Worm (Caenorhabditis elegans) whole organism, L2 larva: ENCODE data around the gene sri-39.
A peak's percentile ranks its signal among the peaks of the same experiment; 100 is the strongest.

Source experiments
- C34F6.9 ChIP-seq: fragments of 150-350 bp; optimal IDR thresholded peaks from 2 replicates; lab custom pipeline; 2014; ENCODE audit warnings: missing biosample characterization, missing genetic modification characterization
- F13H6.1 ChIP-seq: sonication (generic microtip); optimal IDR thresholded peaks from 2 replicates; lab custom pipeline; 2016; ENCODE audit warnings: missing genetic modification characterization, missing compliant biosample characterization
- R02D3.7 ChIP-seq: fragments of 150-350 bp; optimal IDR thresholded peaks from 2 replicates; lab custom pipeline; 2014; ENCODE audit warnings: missing biosample characterization, missing genetic modification characterization
- ZK546.5 ChIP-seq: sonication (generic microtip); optimal IDR thresholded peaks from 2 replicates; lab custom pipeline; 2017; ENCODE audit warnings: missing biosample characterization, missing genetic modification characterization
- alr-1 ChIP-seq: fragments of 150-350 bp; optimal IDR thresholded peaks from 2 replicates; lab custom pipeline; 2014; ENCODE audit warnings: missing biosample characterization, missing genetic modification characterization
- ama-1 ChIP-seq: fragments of 150-350 bp; optimal IDR thresholded peaks from 2 replicates; lab custom pipeline; 2018; ENCODE audit warnings: inconsistent platforms
- blmp-1 ChIP-seq: sonication (generic microtip); optimal IDR thresholded peaks from 2 replicates; lab custom pipeline; 2017; ENCODE audit warnings: missing genetic modification characterization, mild to moderate bottlenecking, missing compliant biosample characterization, antibody characterized with exemption, moderate library complexity; ENCODE audit not compliant: insufficient read depth
- ceh-16 ChIP-seq: fragments of 150-350 bp; optimal IDR thresholded peaks from 2 replicates; lab custom pipeline; 2014; ENCODE audit warnings: missing biosample characterization, missing genetic modification characterization
- ceh-82 ChIP-seq: fragments of 150-350 bp; optimal IDR thresholded peaks from 2 replicates; lab custom pipeline; 2014; ENCODE audit warnings: missing biosample characterization, missing genetic modification characterization
- crh-2 ChIP-seq: sonication (generic microtip); optimal IDR thresholded peaks from 2 replicates; lab custom pipeline; 2017; ENCODE audit warnings: missing biosample characterization, missing genetic modification characterization
- dmd-4 ChIP-seq: sonication (generic microtip); optimal IDR thresholded peaks from 2 replicates; lab custom pipeline; 2017; ENCODE audit warnings: missing biosample characterization, missing genetic modification characterization
- egl-27 ChIP-seq: sonication (generic microtip); optimal IDR thresholded peaks from 3 replicates; lab custom pipeline; 2017; ENCODE audit warnings: missing biosample characterization, missing genetic modification reagents, missing genetic modification characterization
- elt-1 ChIP-seq: fragments of 150-350 bp; optimal IDR thresholded peaks from 2 replicates; lab custom pipeline; 2014; ENCODE audit warnings: missing biosample characterization, missing genetic modification characterization
- elt-3 ChIP-seq: sonication (generic microtip); optimal IDR thresholded peaks from 2 replicates; lab custom pipeline; 2017; ENCODE audit warnings: missing biosample characterization, missing genetic modification characterization
- fos-1 ChIP-seq: fragments of 150-350 bp; optimal IDR thresholded peaks from 2 replicates; lab custom pipeline; 2014; ENCODE audit warnings: missing biosample characterization, missing genetic modification characterization
- gmeb-1 ChIP-seq: fragments of 150-350 bp; optimal IDR thresholded peaks from 2 replicates; lab custom pipeline; 2014; ENCODE audit warnings: missing biosample characterization, missing genetic modification characterization
- lin-11 ChIP-seq: fragments of 150-350 bp; sonication (generic microtip); optimal IDR thresholded peaks from 2 replicates; lab custom pipeline; 2014; ENCODE audit warnings: missing biosample characterization, missing genetic modification characterization, inconsistent platforms, mixed read lengths
- lin-13 ChIP-seq: fragments of 150-350 bp; optimal IDR thresholded peaks from 2 replicates; lab custom pipeline; 2014; ENCODE audit warnings: missing biosample characterization, missing genetic modification reagents, missing genetic modification characterization
- lsy-2 ChIP-seq, 2 experiments: fragments of 150-350 bp in 1 of 2; sonication (generic microtip) in 1 of 2; optimal IDR thresholded peaks; 2 replicates each; lab custom pipeline; 2014 to 2017; ENCODE audit warnings: missing biosample characterization in 2 of 2, missing genetic modification characterization in 2 of 2
- mab-5 ChIP-seq: fragments of 150-350 bp; optimal IDR thresholded peaks from 2 replicates; lab custom pipeline; 2014; ENCODE audit warnings: missing biosample characterization, missing genetic modification characterization
- mdl-1 ChIP-seq, 2 experiments: fragments of 150-350 bp in 1 of 2; sonication (generic microtip) in 1 of 2; optimal IDR thresholded peaks; 2 replicates each; lab custom pipeline; 2017; ENCODE audit warnings: missing biosample characterization in 2 of 2, missing genetic modification characterization in 2 of 2
- nhr-10 ChIP-seq: sonication (generic microtip); optimal IDR thresholded peaks from 2 replicates; lab custom pipeline; 2017; ENCODE audit warnings: missing biosample characterization, missing genetic modification characterization
- nhr-11 ChIP-seq: fragments of 150-350 bp; optimal IDR thresholded peaks from 2 replicates; lab custom pipeline; 2014; ENCODE audit warnings: missing biosample characterization, missing genetic modification characterization
- nhr-12 ChIP-seq: fragments of 150-350 bp; optimal IDR thresholded peaks from 2 replicates; lab custom pipeline; 2014; ENCODE audit warnings: missing biosample characterization, missing genetic modification characterization
- nhr-129 ChIP-seq: fragments of 150-350 bp; optimal IDR thresholded peaks from 2 replicates; lab custom pipeline; 2014; ENCODE audit warnings: missing biosample characterization, missing genetic modification characterization
- nhr-21 ChIP-seq: fragments of 150-350 bp; optimal IDR thresholded peaks from 2 replicates; lab custom pipeline; 2014; ENCODE audit warnings: missing biosample characterization, missing genetic modification characterization
- nhr-237 ChIP-seq: fragments of 150-350 bp; optimal IDR thresholded peaks from 2 replicates; lab custom pipeline; 2014; ENCODE audit warnings: missing biosample characterization, missing genetic modification characterization
- nhr-25 ChIP-seq: fragments of 150-350 bp; sonication (generic microtip); optimal IDR thresholded peaks from 3 replicates; lab custom pipeline; 2014; ENCODE audit warnings: missing biosample characterization, missing genetic modification characterization
- nhr-6 ChIP-seq: fragments of 150-350 bp; optimal IDR thresholded peaks from 2 replicates; lab custom pipeline; 2014; ENCODE audit warnings: missing biosample characterization, missing genetic modification characterization
- nhr-77 ChIP-seq: fragments of 150-350 bp; optimal IDR thresholded peaks from 2 replicates; lab custom pipeline; 2014; ENCODE audit warnings: missing biosample characterization, missing genetic modification characterization
- peb-1 ChIP-seq: fragments of 150-350 bp; optimal IDR thresholded peaks from 2 replicates; lab custom pipeline; 2014; ENCODE audit warnings: missing biosample characterization, missing genetic modification characterization
- sem-4 ChIP-seq: fragments of 150-350 bp; optimal IDR thresholded peaks from 2 replicates; lab custom pipeline; 2014; ENCODE audit warnings: missing biosample characterization, missing genetic modification reagents, missing genetic modification characterization
- sma-3 ChIP-seq: sonication (generic microtip); optimal IDR thresholded peaks from 2 replicates; lab custom pipeline; 2016; ENCODE audit warnings: missing genetic modification reagents, missing genetic modification characterization, missing compliant biosample characterization
- snpc-4 ChIP-seq: fragments of 150-350 bp; optimal IDR thresholded peaks from 2 replicates; lab custom pipeline; 2014; ENCODE audit warnings: missing biosample characterization, missing genetic modification characterization
- unc-39 ChIP-seq: fragments of 150-350 bp; optimal IDR thresholded peaks from 2 replicates; lab custom pipeline; 2014; ENCODE audit warnings: missing biosample characterization, missing genetic modification characterization
- unc-55 ChIP-seq: fragments of 150-350 bp; sonication (generic microtip); optimal IDR thresholded peaks from 3 replicates; lab custom pipeline; 2014; ENCODE audit warnings: missing biosample characterization, missing genetic modification reagents, missing genetic modification characterization
- unc-62 ChIP-seq: fragments of 150-350 bp; optimal IDR thresholded peaks from 2 replicates; lab custom pipeline; 2014; ENCODE audit warnings: missing biosample characterization, missing genetic modification reagents, missing genetic modification characterization
- zag-1 ChIP-seq: fragments of 150-350 bp; optimal IDR thresholded peaks from 2 replicates; lab custom pipeline; 2014; ENCODE audit warnings: missing biosample characterization, missing genetic modification characterization
- ztf-11 ChIP-seq: sonication (generic microtip); optimal IDR thresholded peaks from 2 replicates; lab custom pipeline; 2017; ENCODE audit warnings: missing biosample characterization, missing genetic modification characterization
- ztf-4 ChIP-seq: fragments of 150-350 bp; optimal IDR thresholded peaks from 2 replicates; lab custom pipeline; 2014; ENCODE audit warnings: missing biosample characterization, missing genetic modification characterization

Gene sri-39

ce11 chrII:2563973-2564372, 23.3 kb upstream of the sri-39 start, which contains the start of gene nep-18:
Gene nep-18 (minus strand): TSS chrII:2564073.
- TF ChIP-seq ceh-82 (no peak), nhr-25 (tag; lab: Kevin White, UChicago) (no peak)

ce11 chrII:2564899-2565298, 22.4 kb upstream of the sri-39 start, which contains the start of gene usp-39:
Gene usp-39 (plus strand): TSS chrII:2565275.
- peak; percentile 94 for TF ChIP-seq unc-55 (GFP tag; lab: Kevin White, UChicago)
- TF ChIP-seq lin-11 (tag; lab: Kevin White, UChicago) = no peak
- no peak for TF ChIP-seq nhr-129 (tag; lab: Kevin White, UChicago)
- TF ChIP-seq lsy-2 (tag; optimal IDR thresholded peaks at IDR 0.05; lab: Kevin White, UChicago) = peak; percentile 84 to 93
- TF ChIP-seq lin-13 (GFP tag; lab: Kevin White, UChicago) = peak; percentile 88
- TF ChIP-seq ZK546.5 = peak; percentile 30
- peak; percentile 82 for TF ChIP-seq crh-2
- peak; percentile 6 for TF ChIP-seq R02D3.7 (tag; lab: Kevin White, UChicago)
- TF ChIP-seq ceh-16 = peak; percentile 4
- peak; percentile 32 for TF ChIP-seq egl-27
- TF ChIP-seq snpc-4 (tag; lab: Kevin White, UChicago) = peak; percentile 65
- TF ChIP-seq alr-1 (tag; lab: Kevin White, UChicago) = no peak
- TF ChIP-seq fos-1 (tag; lab: Kevin White, UChicago) = peak; percentile 60
- no peak for TF ChIP-seq ama-1 (lab: Kevin White, UChicago)
- peak; percentile 38 for TF ChIP-seq nhr-21
- TF ChIP-seq nhr-6 (tag; lab: Kevin White, UChicago) = peak; percentile 33
- TF ChIP-seq nhr-237 = peak; percentile 9
- TF ChIP-seq nhr-77 (tag; lab: Kevin White, UChicago) = peak; percentile 13
- no peak for TF ChIP-seq peb-1 (tag; lab: Kevin White, UChicago)
- TF ChIP-seq gmeb-1 (tag; lab: Kevin White, UChicago) = peak; percentile 88
- peak; percentile 13 for TF ChIP-seq zag-1
- TF ChIP-seq nhr-10 (tag; lab: Kevin White, UChicago) = peak; percentile 67
- peak in 1 of 2 experiments; percentile 28 for TF ChIP-seq mdl-1 (tag; optimal IDR thresholded peaks at IDR 0.05; lab: Kevin White, UChicago)
- TF ChIP-seq mab-5 (tag; lab: Kevin White, UChicago) = peak; percentile 65
- no peak for TF ChIP-seq dmd-4 (tag; lab: Kevin White, UChicago)
- TF ChIP-seq sma-3 = no peak
- TF ChIP-seq unc-39 (tag; lab: Kevin White, UChicago) = no peak
- TF ChIP-seq nhr-11 (tag; lab: Kevin White, UChicago) = no peak
- TF ChIP-seq unc-62 (GFP tag; lab: Kevin White, UChicago) = no peak
- peak; percentile 81 for TF ChIP-seq nhr-25 (tag; lab: Kevin White, UChicago)
- TF ChIP-seq C34F6.9 (tag; lab: Kevin White, UChicago) = peak; percentile 90
- no peak for TF ChIP-seq F13H6.1
- peak; percentile 85 for TF ChIP-seq sem-4 (tag; lab: Kevin White, UChicago)
- TF ChIP-seq ztf-11 (tag; lab: Kevin White, UChicago) = no peak
- peak; percentile 17 for TF ChIP-seq ztf-4
- TF ChIP-seq elt-1 (tag; lab: Kevin White, UChicago) = no peak
- TF ChIP-seq elt-3 (tag; lab: Kevin White, UChicago) = no peak
- TF ChIP-seq blmp-1 (tag; lab: Kevin White, UChicago) = peak; percentile 8
- TF ChIP-seq nhr-12 (tag; lab: Kevin White, UChicago) = peak; percentile 41

- peak; percentile 1 to 25 for TF ChIP-seq mdl-1 (tag; optimal IDR thresholded peaks at IDR 0.05; lab: Kevin White, UChicago)
Observed at ce11 chrII:2570384-2570964, 16.8 kb upstream of the sri-39 start.

- TF ChIP-seq nhr-21 = no peak
- no peak for TF ChIP-seq nhr-12 (tag; lab: Kevin White, UChicago)
- TF ChIP-seq ztf-11 (tag; lab: Kevin White, UChicago) = no peak
- no peak for TF ChIP-seq mab-5 (tag; lab: Kevin White, UChicago)
- no peak for TF ChIP-seq unc-62 (GFP tag; lab: Kevin White, UChicago)
- no peak for TF ChIP-seq lin-11 (tag; lab: Kevin White, UChicago)
- no peak for TF ChIP-seq sem-4 (tag; lab: Kevin White, UChicago)
- TF ChIP-seq ZK546.5 = no peak
- no peak for TF ChIP-seq nhr-6 (tag; lab: Kevin White, UChicago)
- no peak for TF ChIP-seq F13H6.1
Observed at ce11 chrII:2578216-2578615, 9.1 kb upstream of the sri-39 start.
